Worm (Caenorhabditis elegans): Measurements from ENCODE around the gene Y54G11A.4.
"Not testable (repeated sequence)": the region's sequence is repeated elsewhere in the genome, so short reads cannot be mapped to it uniquely, and the experiment has no call there.

Y54G11A.4 gene

DNA sequence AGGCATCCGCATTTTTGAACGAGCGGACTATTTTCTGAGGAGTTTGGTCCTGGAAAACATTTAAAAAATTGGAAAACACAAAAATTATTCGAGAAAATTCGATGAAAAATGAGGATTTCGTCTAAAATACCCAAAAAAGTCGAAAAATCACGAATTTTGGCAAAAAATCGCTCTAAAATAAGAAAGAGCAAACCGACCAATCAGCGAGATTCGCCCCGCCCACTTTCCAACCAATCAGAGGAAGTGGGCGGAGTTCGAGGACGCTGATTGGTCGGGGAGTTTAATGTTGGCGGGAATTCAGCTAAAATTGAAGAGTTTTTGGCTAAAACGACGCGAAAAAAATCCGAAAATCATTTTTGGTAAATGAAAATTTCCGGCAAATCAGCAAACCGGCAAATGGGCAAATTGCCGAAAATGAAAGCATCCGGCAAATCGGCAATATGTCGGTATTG is 23.5 kb upstream of the Y54G11A.4 start, which contains the start of gene Y54G11A.1:
Gene Y54G11A.1, minus strand, starts transcription at position 51 of the 452 bp plus-strand sequence.
- TF ChIP-seq hmg-4 (GFP tag; optimal IDR thresholded peaks at IDR 0.05) (no peak), sea-1 (GFP tag; conservative IDR thresholded peaks at IDR 0.05) (no peak)

- TF ChIP-seq ceh-36 (tag; optimal IDR thresholded peaks at IDR 0.05) (no peak), hmbx-1 (tag; optimal IDR thresholded peaks at IDR 0.05) (no peak), ets-7 (tag; optimal IDR thresholded peaks at IDR 0.05) (no peak), scrt-1 (GFP tag; IDR thresholded peaks at IDR 0.05) (no peak), ama-1 (optimal IDR thresholded peaks at IDR 0.05) (no peak)
These were observed 22.8 kb upstream of the Y54G11A.4 start for ce11 chrII:14269839-14270238.

ce11 chrII:14276409-14276808 is 16.2 kb upstream of the Y54G11A.4 start, which contains the start of gene Y54G11A.3:
TSS of gene Y54G11A.3 (plus strand) at chrII:14276621.
- TF ChIP-seq ama-1 (optimal IDR thresholded peaks at IDR 0.05) (no peak), hmg-4 (GFP tag; optimal IDR thresholded peaks at IDR 0.05) (no peak), scrt-1 (GFP tag; IDR thresholded peaks at IDR 0.05) (no peak), sea-1 (GFP tag; conservative IDR thresholded peaks at IDR 0.05) (no peak), ceh-36 (tag; optimal IDR thresholded peaks at IDR 0.05) (no peak), aly-1 (tag; optimal IDR thresholded peaks at IDR 0.05) (no peak), flt-1 (GFP tag; IDR thresholded peaks at IDR 0.05) (no peak), F13C5.2 (tag; optimal IDR thresholded peaks at IDR 0.05) (no peak), ets-7 (tag; optimal IDR thresholded peaks at IDR 0.05) (no peak), tra-4 (tag; optimal IDR thresholded peaks at IDR 0.05) (no peak), tbx-37 (GFP tag; conservative IDR thresholded peaks at IDR 0.05) (no peak), B0310.2 (tag; optimal IDR thresholded peaks at IDR 0.05) (no peak), tbx-11 (GFP tag; IDR thresholded peaks at IDR 0.05) (no peak), pes-1 (GFP tag; IDR thresholded peaks at IDR 0.05) (no peak)

ce11 chrII:14287277-14287676 is 5.3 kb upstream of the Y54G11A.4 start, which contains the start of gene srh-41:
TSS of gene srh-41 (minus strand) at chrII:14287377.
- TF ChIP-seq aly-1 (tag; optimal IDR thresholded peaks at IDR 0.05) (no peak), B0310.2 (tag; optimal IDR thresholded peaks at IDR 0.05) (no peak), ama-1 (optimal IDR thresholded peaks at IDR 0.05) (no peak), scrt-1 (GFP tag; IDR thresholded peaks at IDR 0.05) (no peak), ceh-36 (tag; optimal IDR thresholded peaks at IDR 0.05) (no peak), ceh-13 (GFP tag; optimal IDR thresholded peaks at IDR 0.05) (no peak), ets-7 (tag; optimal IDR thresholded peaks at IDR 0.05) (no peak)

DNA sequence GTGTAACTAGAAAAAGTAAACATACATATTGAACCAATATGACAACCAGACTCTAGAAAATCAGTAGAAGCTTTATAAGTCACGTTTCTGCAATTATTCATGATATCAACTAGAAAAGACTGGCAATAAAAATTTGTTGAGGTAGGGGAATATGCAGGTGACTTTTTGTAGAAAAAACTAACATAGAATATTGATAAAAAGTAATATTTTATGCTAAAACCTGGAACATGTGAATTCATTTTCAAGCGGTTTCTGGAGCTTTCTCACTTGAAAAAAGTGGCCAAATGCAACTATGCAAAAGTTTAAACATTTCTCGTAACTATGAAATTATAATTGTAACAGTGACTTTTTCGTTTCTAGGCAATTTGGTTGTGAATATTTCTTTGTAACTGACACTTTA is 3.7 kb upstream of the Y54G11A.4 start, which contains the start of gene srh-42:
Gene srh-42, minus strand, starts transcription at position 101 of the 400 bp plus-strand sequence.
- TF ChIP-seq ama-1 (optimal IDR thresholded peaks at IDR 0.05): no peak
- TF ChIP-seq hmbx-1 (tag; optimal IDR thresholded peaks at IDR 0.05): no peak
- TF ChIP-seq ceh-13 (GFP tag; optimal IDR thresholded peaks at IDR 0.05): no peak

DNA sequence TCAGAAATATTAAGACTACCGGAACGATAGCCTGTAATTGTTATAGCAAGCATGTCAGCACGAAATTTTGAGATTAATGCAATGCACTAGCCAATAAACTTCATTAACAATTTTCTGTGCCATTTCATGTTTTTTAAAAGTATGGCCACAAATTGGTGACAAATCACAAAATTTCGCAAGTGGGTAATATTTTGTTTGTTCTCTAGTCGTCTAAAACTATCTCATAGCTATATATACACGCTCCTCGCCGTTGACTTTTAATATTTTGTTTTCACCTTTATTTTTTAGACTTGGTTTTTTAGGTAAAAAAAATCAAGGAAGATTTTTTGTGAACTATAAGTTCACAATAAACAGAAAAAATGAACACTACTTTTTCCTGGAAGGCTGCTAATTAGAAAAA is 1.8 kb upstream of the Y54G11A.4 start:
- TF ChIP-seq ets-7 (tag; optimal IDR thresholded peaks at IDR 0.05): no peak
- no peak for TF ChIP-seq tra-4 (tag; optimal IDR thresholded peaks at IDR 0.05)
- TF ChIP-seq hnd-1 (tag; optimal IDR thresholded peaks at IDR 0.05): no peak
- no peak for TF ChIP-seq F13C5.2 (tag; optimal IDR thresholded peaks at IDR 0.05)

DNA sequence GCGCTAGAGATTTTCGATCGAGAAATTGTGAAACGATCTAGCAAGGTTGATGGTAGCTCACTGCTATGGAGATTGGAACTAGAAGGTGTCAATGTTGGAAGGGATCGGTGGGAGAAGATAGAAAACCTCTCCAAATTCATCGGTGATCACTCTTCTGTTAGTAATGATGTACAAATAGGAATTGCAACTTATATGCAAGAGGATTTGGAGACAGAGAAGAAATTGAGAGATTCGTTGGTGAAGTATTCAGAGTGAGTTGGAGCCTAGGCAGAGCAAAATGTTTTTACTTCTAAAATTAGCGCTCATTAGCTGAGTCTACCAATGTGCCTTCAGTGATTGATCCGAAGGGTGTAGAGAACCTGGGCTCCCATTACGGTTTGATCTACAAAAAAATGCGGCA is 1.8 kb downstream of the Y54G11A.4 start:
- TF ChIP-seq tbx-37 (GFP tag; conservative IDR thresholded peaks at IDR 0.05): no peak
- no peak for TF ChIP-seq scrt-1 (GFP tag; IDR thresholded peaks at IDR 0.05)
- TF ChIP-seq ets-7 (tag; optimal IDR thresholded peaks at IDR 0.05): no peak
- TF ChIP-seq ceh-36 (tag; optimal IDR thresholded peaks at IDR 0.05): no peak
- no peak for TF ChIP-seq ama-1 (optimal IDR thresholded peaks at IDR 0.05)
- no peak for TF ChIP-seq hmbx-1 (tag; optimal IDR thresholded peaks at IDR 0.05)
- no peak for TF ChIP-seq flt-1 (GFP tag; IDR thresholded peaks at IDR 0.05)
- no peak for TF ChIP-seq sea-1 (GFP tag; conservative IDR thresholded peaks at IDR 0.05)
- TF ChIP-seq B0310.2 (tag; optimal IDR thresholded peaks at IDR 0.05): no peak
- TF ChIP-seq tra-4 (tag; optimal IDR thresholded peaks at IDR 0.05): no peak
- no peak for TF ChIP-seq hnd-1 (tag; optimal IDR thresholded peaks at IDR 0.05)
- no peak for TF ChIP-seq hmg-4 (GFP tag; optimal IDR thresholded peaks at IDR 0.05)
- no peak for TF ChIP-seq F13C5.2 (tag; optimal IDR thresholded peaks at IDR 0.05)
- no peak for TF ChIP-seq ceh-13 (GFP tag; optimal IDR thresholded peaks at IDR 0.05)
- TF ChIP-seq aly-1 (tag; optimal IDR thresholded peaks at IDR 0.05): no peak

DNA sequence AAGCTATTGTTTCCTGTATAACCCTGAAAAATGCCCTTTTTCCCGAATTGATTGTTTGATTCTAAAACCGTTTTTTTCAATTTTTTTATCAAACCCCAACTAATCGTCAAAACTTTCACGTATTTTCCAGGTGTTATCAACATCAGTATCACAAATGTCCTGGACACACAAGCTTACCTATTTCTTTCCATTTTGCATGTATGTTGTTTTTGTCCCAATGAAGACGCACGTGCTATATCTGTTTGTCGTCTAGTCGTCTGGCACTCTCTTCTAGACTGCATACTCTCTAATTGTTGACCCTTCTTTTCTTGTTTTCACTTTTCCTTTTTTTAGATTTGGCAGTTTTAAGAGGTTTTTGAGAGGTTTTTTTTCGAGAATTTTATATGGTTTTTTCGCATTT is 3.7 kb downstream of the Y54G11A.4 start:
- TF ChIP-seq ceh-36 (tag; optimal IDR thresholded peaks at IDR 0.05) (no peak), scrt-1 (GFP tag; IDR thresholded peaks at IDR 0.05) (no peak), B0310.2 (tag; optimal IDR thresholded peaks at IDR 0.05) (no peak)

- not testable (repeated sequence) for TF ChIP-seq hnd-1 (tag; optimal IDR thresholded peaks at IDR 0.05); ceh-36 (tag; optimal IDR thresholded peaks at IDR 0.05); tbx-37 (GFP tag; conservative IDR thresholded peaks at IDR 0.05)
These were observed 4.4 kb downstream of the Y54G11A.4 start, which contains the start of gene Y54G11A.7 for ce11 chrII:14297050-14297449. TSS of gene Y54G11A.7 (plus strand) at chrII:14297305.
